Worm (Caenorhabditis elegans): ENCODE results near the gene his-24.

Gene his-24

DNA sequence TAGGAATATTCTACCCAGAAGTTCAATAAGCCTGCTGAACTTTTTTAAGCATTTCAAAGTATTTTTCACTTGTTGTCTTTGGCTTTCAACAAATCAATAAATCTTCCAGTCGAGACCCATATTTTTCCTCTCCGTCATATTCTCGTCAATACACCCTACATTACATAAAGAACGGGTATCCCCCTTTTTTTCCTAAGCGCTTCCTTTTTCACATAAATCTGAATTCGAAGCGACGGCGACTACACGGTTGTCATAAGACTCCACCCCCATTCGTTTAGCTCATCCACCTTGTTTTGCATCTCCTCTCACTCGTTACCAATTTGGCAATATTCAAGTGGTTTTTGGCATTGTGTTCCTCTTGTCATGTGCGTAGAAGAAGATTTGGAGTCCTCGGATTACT lies 20.6 kb upstream of the his-24 start, which contains the start of gene M163.9:
M163.9 (plus strand) TSS at position 301 of the 400 bp plus-strand sequence.
- TF ChIP-seq ref-2 (tag; optimal IDR thresholded peaks at IDR 0.05) (no peak), sdc-2 (tag; optimal IDR thresholded peaks at IDR 0.05) (no peak), unc-3 (GFP tag; conservative IDR thresholded peaks at IDR 0.05) (no peak), unc-3 (tag; optimal IDR thresholded peaks at IDR 0.05) (no peak), hlh-30 (tag; optimal IDR thresholded peaks at IDR 0.05; ENCODE audit: insufficient read depth) (no peak), hlh-8 (tag; optimal IDR thresholded peaks at IDR 0.05) (no peak), pha-4 (tag; optimal IDR thresholded peaks at IDR 0.05) (no peak), dmd-4 (tag; optimal IDR thresholded peaks at IDR 0.05; ENCODE audit: borderline replicate concordance) (no peak), K02D7.2 (tag; optimal IDR thresholded peaks at IDR 0.05) (no peak), syd-9 (tag; optimal IDR thresholded peaks at IDR 0.05) (no peak)

DNA sequence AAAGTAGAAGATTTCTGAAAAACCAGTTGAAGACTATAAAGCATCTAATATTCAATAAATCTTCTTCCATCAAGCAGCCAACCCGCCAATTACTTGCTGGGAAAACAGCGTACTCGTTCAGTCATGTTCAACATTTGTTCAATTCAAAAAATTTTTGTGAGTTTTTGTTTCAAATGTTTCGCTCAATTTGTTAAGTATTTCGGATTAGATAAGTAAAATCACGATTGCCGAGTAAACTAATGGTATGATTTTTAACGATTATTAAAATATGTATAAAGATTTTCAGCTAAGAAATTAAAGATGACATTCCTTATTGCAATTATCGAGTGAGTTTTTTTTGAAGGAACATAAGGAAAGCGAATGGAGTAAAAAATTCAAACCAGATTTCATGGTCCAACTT lies 19.2 kb upstream of the his-24 start, which contains the start of gene M163.10:
M163.10 (plus strand) TSS at position 301 of the 400 bp plus-strand sequence.
- TF ChIP-seq ceh-2 (tag; optimal IDR thresholded peaks at IDR 0.05): no peak
- no peak for TF ChIP-seq syd-9 (tag; optimal IDR thresholded peaks at IDR 0.05)
- no peak for TF ChIP-seq ceh-6 (GFP tag; optimal IDR thresholded peaks at IDR 0.05)
- no peak for TF ChIP-seq zip-5 (tag; optimal IDR thresholded peaks at IDR 0.05)
- TF ChIP-seq T23F11.4 (GFP tag; optimal IDR thresholded peaks at IDR 0.05): no peak
- TF ChIP-seq fkh-6 (tag; optimal IDR thresholded peaks at IDR 0.05): no peak
- no peak for TF ChIP-seq hlh-30 (tag; optimal IDR thresholded peaks at IDR 0.05; ENCODE audit: insufficient read depth)
- TF ChIP-seq ets-4 (tag; optimal IDR thresholded peaks at IDR 0.05): no peak

DNA sequence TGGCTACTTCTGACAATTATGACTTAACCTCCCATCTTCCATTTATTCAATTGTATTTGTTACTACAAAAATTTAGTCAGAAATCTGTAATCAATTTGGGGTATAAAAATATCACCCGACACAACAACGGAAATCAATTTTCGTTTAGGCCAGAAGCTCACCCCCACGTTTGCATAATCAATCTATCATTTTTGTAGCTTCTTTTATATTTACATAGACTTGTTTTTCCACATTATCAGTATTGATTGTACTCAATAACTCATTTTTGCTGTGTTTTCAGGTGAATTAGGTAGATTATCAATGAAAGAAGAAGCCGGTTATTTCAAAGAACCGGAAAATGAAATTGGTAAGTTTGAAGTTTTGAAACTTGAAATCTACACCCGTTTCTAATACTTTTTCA lies 16.2 kb upstream of the his-24 start, which contains the start of gene M163.5:
M163.5 (plus strand) TSS at position 301 of the 400 bp plus-strand sequence.
- TF ChIP-seq pqm-1 (tag; optimal IDR thresholded peaks at IDR 0.05) (no peak), pros-1 (tag; optimal IDR thresholded peaks at IDR 0.05) (no peak), C08G9.2 (tag; optimal IDR thresholded peaks at IDR 0.05) (no peak), ama-1 (optimal IDR thresholded peaks at IDR 0.05) (no peak), elt-2 (tag; optimal IDR thresholded peaks at IDR 0.05) (no peak), hlh-15 (tag; optimal IDR thresholded peaks at IDR 0.05) (no peak), ceh-34 (tag; optimal IDR thresholded peaks at IDR 0.05) (no peak), K02D7.2 (tag; optimal IDR thresholded peaks at IDR 0.05) (no peak), ahr-1 (tag; optimal IDR thresholded peaks at IDR 0.05) (no peak), hlh-13 (GFP tag; optimal IDR thresholded peaks at IDR 0.05) (no peak)

DNA sequence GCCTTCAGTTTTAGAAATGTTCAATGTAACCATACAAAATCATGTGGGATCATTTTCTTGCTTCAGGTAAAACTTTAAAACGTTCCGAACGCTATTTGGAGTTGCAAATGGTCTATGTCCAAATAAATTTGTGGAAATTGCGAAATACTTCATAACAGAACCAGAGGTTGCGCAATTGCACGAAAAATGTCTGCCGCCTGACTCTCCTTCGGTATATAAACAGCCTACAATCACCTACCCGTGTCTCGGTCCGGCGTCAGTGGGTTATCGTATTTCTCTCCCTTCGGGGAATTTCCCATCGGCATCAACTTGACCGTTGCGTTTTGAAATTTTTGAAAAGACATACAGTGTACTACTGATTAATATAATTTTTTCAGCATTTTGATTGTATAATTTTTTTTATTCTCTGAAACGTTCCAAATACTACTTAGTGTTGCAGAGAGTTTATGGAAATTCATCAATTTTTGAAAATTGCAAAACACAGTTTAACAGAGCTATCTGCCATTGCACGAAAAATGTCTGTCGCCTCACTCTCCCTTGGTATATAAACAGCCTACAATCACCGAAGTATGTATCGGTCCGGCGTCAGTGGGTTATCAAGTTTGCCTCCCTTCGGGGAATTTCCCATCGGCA lies 13.2 kb upstream of the his-24 start:
- TF ChIP-seq ttx-3 (tag; optimal IDR thresholded peaks at IDR 0.05) (no peak), elt-4 (tag; optimal IDR thresholded peaks at IDR 0.05) (no peak), ceh-14 (tag; optimal IDR thresholded peaks at IDR 0.05) (no peak), pqm-1 (tag; optimal IDR thresholded peaks at IDR 0.05) (no peak), ref-2 (tag; optimal IDR thresholded peaks at IDR 0.05) (no peak), dmd-4 (tag; optimal IDR thresholded peaks at IDR 0.05; ENCODE audit: borderline replicate concordance) (no peak), elt-2 (tag; optimal IDR thresholded peaks at IDR 0.05) (no peak), ceh-6 (GFP tag; optimal IDR thresholded peaks at IDR 0.05) (no peak), ets-4 (tag; optimal IDR thresholded peaks at IDR 0.05) (no peak), ceh-22 (tag; optimal IDR thresholded peaks at IDR 0.05) (no peak), fax-1 (tag; optimal IDR thresholded peaks at IDR 0.05) (no peak), ceh-18 (tag; optimal IDR thresholded peaks at IDR 0.05) (no peak)

DNA sequence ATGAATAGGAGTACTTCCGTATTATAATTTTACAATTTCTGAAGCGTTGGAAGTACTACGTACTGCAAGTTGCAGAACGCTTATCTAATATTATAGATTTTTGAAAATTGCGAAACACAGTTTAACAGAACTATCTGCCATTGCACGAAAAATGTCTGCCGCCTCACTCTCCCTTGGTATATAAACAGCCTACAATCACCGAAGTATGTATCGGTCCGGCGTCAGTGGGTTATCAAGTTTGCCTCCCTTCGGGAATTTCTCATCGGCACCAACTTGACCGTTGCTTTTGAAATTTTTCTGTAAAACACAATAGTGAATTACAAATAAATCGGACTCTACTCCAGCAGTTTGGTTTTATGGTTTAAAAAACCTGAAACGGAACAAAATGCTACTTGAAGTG lies 12.6 kb upstream of the his-24 start:
- TF ChIP-seq ceh-9 (tag; optimal IDR thresholded peaks at IDR 0.05): no peak
- no peak for TF ChIP-seq ceh-22 (tag; optimal IDR thresholded peaks at IDR 0.05)

DNA sequence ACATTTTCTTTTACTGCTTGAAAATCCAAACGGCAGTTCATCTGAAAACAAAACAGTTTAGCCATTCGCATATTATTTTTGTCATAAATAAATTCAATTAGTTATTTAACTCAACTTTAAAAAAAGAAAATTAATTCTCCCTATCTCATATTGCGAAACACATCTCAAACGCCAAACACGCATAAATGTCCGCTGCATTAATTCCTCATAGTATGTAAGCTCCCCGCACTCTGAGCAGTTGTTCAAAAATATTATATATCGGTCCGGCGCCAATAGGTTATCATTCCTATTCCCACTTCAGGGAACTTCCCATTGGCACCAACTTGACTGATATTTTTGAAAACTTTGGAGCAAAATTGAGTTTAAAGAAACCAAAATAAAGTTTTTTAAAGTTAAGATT lies 11.7 kb upstream of the his-24 start:
- TF ChIP-seq nhr-232 (tag; optimal IDR thresholded peaks at IDR 0.05): no peak
- no peak for TF ChIP-seq syd-9 (tag; optimal IDR thresholded peaks at IDR 0.05)
- no peak for TF ChIP-seq ceh-24 (tag; optimal IDR thresholded peaks at IDR 0.05)
- no peak for TF ChIP-seq unc-42 (tag; optimal IDR thresholded peaks at IDR 0.05)
- TF ChIP-seq ttx-3 (tag; optimal IDR thresholded peaks at IDR 0.05): no peak
- TF ChIP-seq fax-1 (tag; optimal IDR thresholded peaks at IDR 0.05): no peak
- TF ChIP-seq dve-1 (tag; optimal IDR thresholded peaks at IDR 0.05): no peak
- no peak for TF ChIP-seq unc-3 (GFP tag; conservative IDR thresholded peaks at IDR 0.05)
- TF ChIP-seq unc-3 (tag; optimal IDR thresholded peaks at IDR 0.05): no peak
- TF ChIP-seq madf-2 (tag; optimal IDR thresholded peaks at IDR 0.05): no peak
- TF ChIP-seq elt-4 (tag; optimal IDR thresholded peaks at IDR 0.05): no peak
- TF ChIP-seq elt-2 (tag; optimal IDR thresholded peaks at IDR 0.05): no peak
- TF ChIP-seq pat-9 (tag; optimal IDR thresholded peaks at IDR 0.05): no peak
- TF ChIP-seq nfya-1 (tag; optimal IDR thresholded peaks at IDR 0.05): no peak
- no peak for TF ChIP-seq tbx-2 (tag; optimal IDR thresholded peaks at IDR 0.05)
- TF ChIP-seq npax-4 (tag; optimal IDR thresholded peaks at IDR 0.05): no peak
- no peak for TF ChIP-seq hlh-6 (tag; optimal IDR thresholded peaks at IDR 0.05)

Measured in whole organism, late embryonic.